Worm (Caenorhabditis elegans): ENCODE measurements around the gene R102.2.

- TF ChIP-seq nhr-42 (GFP tag; IDR thresholded peaks at IDR 0.05) (no peak), lin-13 (GFP tag; optimal IDR thresholded peaks at IDR 0.05) (no peak), nhr-111 (GFP tag; optimal IDR thresholded peaks at IDR 0.05) (no peak), unc-62 (GFP tag; optimal IDR thresholded peaks at IDR 0.05 in 1 of 2) (no peak), unc-62 (tag; optimal IDR thresholded peaks at IDR 0.05) (no peak), gei-8 (GFP tag; optimal IDR thresholded peaks at IDR 0.05) (no peak)
These were observed 49.7 kb downstream of the R102.2 start, which contains the start of gene grl-21 for ce11 chrIV:10737011-10737553.

Data from whole organism, L4 larva.